Fruit fly (Drosophila melanogaster): ENCODE data around the gene CG14218.

CG14218 gene

DNA sequence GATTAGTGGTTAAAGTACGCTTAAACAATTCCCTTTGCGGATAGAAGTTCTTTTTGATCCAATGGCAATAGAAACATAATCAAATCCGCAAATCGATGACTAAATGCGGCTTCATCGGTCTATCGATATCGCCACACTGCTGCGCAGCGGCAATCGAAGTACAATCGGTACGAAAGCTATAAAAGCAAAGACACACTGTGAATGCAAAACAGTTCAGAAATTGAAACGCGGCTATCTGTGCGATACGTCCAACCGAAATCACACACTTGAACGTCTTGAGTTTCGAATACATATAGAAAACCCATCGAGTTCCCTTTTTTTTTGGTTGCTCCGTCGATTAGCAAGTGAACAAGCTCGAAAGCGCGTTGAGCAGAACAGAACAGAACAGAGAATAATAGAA, 23.2 kb upstream of the CG14218 start, which contains the start of gene CG14207 (continued):
- TF ChIP-seq ro (GFP tag; IDR thresholded peaks at IDR 0.05) (no peak), CG31388 (GFP tag; optimal IDR thresholded peaks at IDR 0.05) (no peak), org-1 (GFP tag; optimal IDR thresholded peaks at IDR 0.05) (no peak), oc (tag; optimal IDR thresholded peaks at IDR 0.05) (no peak), CG30403 (GFP tag; optimal IDR thresholded peaks at IDR 0.05) (no peak), eyg (GFP tag; optimal IDR thresholded peaks at IDR 0.05) (peak; percentile 8), Meics (GFP tag; optimal IDR thresholded peaks at IDR 0.05) (peak; percentile 8), bcd (GFP tag; optimal IDR thresholded peaks at IDR 0.05) (no peak), CG17612 (GFP tag; IDR thresholded peaks at IDR 0.05) (no peak), vvl (GFP tag; IDR thresholded peaks at IDR 0.05) (peak; percentile 64), CG6272 (GFP tag; IDR thresholded peaks at IDR 0.05) (no peak), CG11093 (GFP tag; IDR thresholded peaks at IDR 0.05) (no peak), CG14050 (GFP tag; IDR thresholded peaks at IDR 0.05) (no peak), zf30C (GFP tag; optimal IDR thresholded peaks at IDR 0.05) (no peak), mirr (GFP tag; optimal IDR thresholded peaks at IDR 0.05) (peak; percentile 8), vfl (GFP tag; optimal IDR thresholded peaks at IDR 0.05) (no peak), crol (GFP tag; IDR thresholded peaks at IDR 0.05) (no peak), jumu (GFP tag; optimal IDR thresholded peaks at IDR 0.05) (no peak), amos (GFP tag; IDR thresholded peaks at IDR 0.05; ENCODE audit: partially characterized antibody) (peak; percentile 67; the same call in 1 of the 2 replicates), B-H2 (GFP tag; optimal IDR thresholded peaks at IDR 0.05) (peak; percentile 47), bowl (GFP tag; IDR thresholded peaks at IDR 0.05) (no peak), CG1529 (GFP tag; optimal IDR thresholded peaks at IDR 0.05) (peak; percentile 6), dimm (GFP tag; IDR thresholded peaks at IDR 0.05) (no peak), Xbp1 (GFP tag; optimal IDR thresholded peaks at IDR 0.05) (no peak), Adf1 (GFP tag; IDR thresholded peaks at IDR 0.05) (peak; percentile 29; the same call in 1 of the 2 replicates), zen2 (GFP tag; IDR thresholded peaks at IDR 0.05; ENCODE audit: partially characterized antibody) (peak; percentile 67), Scr (GFP tag; IDR thresholded peaks at IDR 0.05; ENCODE audit: partially characterized antibody) (peak; percentile 67), CG11560 (tag; IDR thresholded peaks at IDR 0.05) (no peak), Optix (GFP tag; IDR thresholded peaks at IDR 0.05) (no peak), chif (GFP tag; optimal IDR thresholded peaks at IDR 0.05) (no peak), Dbx (GFP tag; IDR thresholded peaks at IDR 0.05) (peak; percentile 50; the same call in 2 of the 3 replicates), CG12769 (tag; optimal IDR thresholded peaks at IDR 0.05) (no peak), CG12155 (GFP tag; optimal IDR thresholded peaks at IDR 0.05) (no peak), Ets97D (GFP tag; optimal IDR thresholded peaks at IDR 0.05) (peak; percentile 41), Gsc (GFP tag; IDR thresholded peaks at IDR 0.05) (no peak), wor (GFP tag; IDR thresholded peaks at IDR 0.05) (no peak), CG33557 (GFP tag; optimal IDR thresholded peaks at IDR 0.05) (no peak), salm (tag; optimal IDR thresholded peaks at IDR 0.05) (no peak), CG10366 (GFP tag; IDR thresholded peaks at IDR 0.05) (no peak), CG8281 (tag; optimal IDR thresholded peaks at IDR 0.05) (no peak), Fer2 (tag; optimal IDR thresholded peaks at IDR 0.05) (no peak), CG15479 (GFP tag; optimal IDR thresholded peaks at IDR 0.05) (no peak), Side (GFP tag; optimal IDR thresholded peaks at IDR 0.05) (no peak), CG34422 (GFP tag; IDR thresholded peaks at IDR 0.05) (0 out of 3 replicates have a peak, but pooled peaks have one; percentile 29), CG34376 (GFP tag; optimal IDR thresholded peaks at IDR 0.05) (peak; percentile 43), ewg (GFP tag; optimal IDR thresholded peaks at IDR 0.05) (peak; percentile 40), HLHmδ (GFP tag; optimal IDR thresholded peaks at IDR 0.05) (no peak), peb (GFP tag; IDR thresholded peaks at IDR 0.05) (no peak), slp2 (GFP tag; optimal IDR thresholded peaks at IDR 0.05) (no peak), CG1024 (GFP tag; IDR thresholded peaks at IDR 0.05) (no peak), fu2 (GFP tag; optimal IDR thresholded peaks at IDR 0.05) (no peak), Asciz (GFP tag; optimal IDR thresholded peaks at IDR 0.05) (no peak), CG4820 (GFP tag; optimal IDR thresholded peaks at IDR 0.05) (no peak)

Data from whole organism, embryonic.